Fruit fly (Drosophila melanogaster): Measurements from ENCODE around the gene hook.

dm6 chr2L:19022221-19022516 is 11.1 kb downstream of the hook start, which contains the start of gene CG15172:
- TF ChIP-seq CG14711 (tag; optimal IDR thresholded peaks at IDR 0.05) (no peak), Clk (GFP tag; optimal IDR thresholded peaks at IDR 0.05) (no peak), bab1 (GFP tag; optimal IDR thresholded peaks at IDR 0.05) (no peak), Hr96 (GFP tag; optimal IDR thresholded peaks at IDR 0.05) (no peak)
